Worm (Caenorhabditis elegans): Measurements from ENCODE around the gene srb-5.

DNA sequence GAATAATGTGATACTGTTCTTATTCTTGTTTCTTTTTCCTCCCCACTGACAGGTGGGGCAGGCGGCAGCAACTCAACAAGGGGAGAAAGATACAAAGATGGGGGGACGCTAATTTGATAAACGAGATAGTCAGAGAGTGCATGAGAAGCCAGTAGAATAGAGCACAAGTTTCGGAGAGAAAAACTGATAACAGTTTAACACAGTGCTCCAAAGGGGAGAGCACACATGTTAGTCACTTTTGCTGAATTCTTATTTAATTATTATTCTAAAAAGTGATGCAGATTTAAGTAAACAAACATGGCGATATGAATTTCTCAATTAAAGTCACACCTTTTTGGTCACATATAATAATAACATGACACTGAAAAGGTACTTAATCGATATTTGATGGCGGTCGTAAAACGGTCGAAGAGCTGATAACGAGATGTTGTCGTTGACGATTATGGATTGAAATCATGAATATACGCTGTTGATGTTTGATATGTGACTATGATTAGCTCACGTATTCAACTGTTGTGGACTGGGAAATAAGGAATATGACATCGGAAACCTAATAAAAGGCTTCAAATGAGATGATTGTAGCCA lies 22.9 kb upstream of the srb-5 start:
- TF ChIP-seq dao-5 (tag; optimal IDR thresholded peaks at IDR 0.05) (no peak), W03F9.2 (tag; optimal IDR thresholded peaks at IDR 0.05) (no peak), him-1 (tag; optimal IDR thresholded peaks at IDR 0.05) (no peak)
